Fruit fly (Drosophila melanogaster) Kc167 (cell line): Measurements from ENCODE around the gene CG18814.

ENCODE experiments used
- Myc ChIP-seq: fragments of >200 bp; optimal IDR thresholded peaks from 2 replicates; lab custom pipeline; 2017; ENCODE audit warnings: missing external identifiers
- Sin3A ChIP-seq: fragments of >200 bp; optimal IDR thresholded peaks from 2 replicates; lab custom pipeline; 2018; ENCODE audit warnings: missing external identifiers
- psq ChIP-seq: fragments of >200 bp; optimal IDR thresholded peaks from 2 replicates; lab custom pipeline; 2017; ENCODE audit warnings: missing external identifiers
- ttk ChIP-seq: sonication (Bioruptor generic); optimal IDR thresholded peaks from 2 replicates; lab custom pipeline; 2017; ENCODE audit warnings: missing external identifiers

DNA sequence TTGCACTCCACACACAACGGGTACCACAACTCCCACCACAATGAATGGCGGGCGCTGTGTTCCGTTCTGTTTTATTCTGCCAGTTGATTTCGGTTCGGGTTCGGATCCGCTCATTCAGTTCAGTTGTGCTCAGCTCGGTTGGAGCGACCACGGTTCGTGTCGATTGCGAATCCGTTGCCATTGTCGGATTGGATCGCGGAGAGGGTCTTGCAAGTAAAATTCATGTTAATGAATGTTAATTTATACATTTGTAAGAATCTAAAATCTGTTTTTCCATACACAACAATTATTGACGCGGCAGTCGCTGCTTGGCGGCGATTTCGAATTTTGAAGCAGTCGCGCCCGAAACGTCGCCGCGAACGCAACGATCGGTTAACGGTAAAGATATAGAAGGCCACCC lies 24.9 kb downstream of the CG18814 start, which contains the start of gene Gagr:
- TF ChIP-seq Myc (lab: Kevin White, UChicago), result no peak
- TF ChIP-seq Sin3A, result no peak
- no peak for TF ChIP-seq ttk (lab: Kevin White, UChicago)
- no peak for TF ChIP-seq psq (lab: Kevin White, UChicago)
